Fruit fly (Drosophila melanogaster) whole organism, pupa: Measurements from ENCODE around the gene Nadsyn.

Experiments
- CG12605 ChIP-seq: fragments of 200-800 bp; sonication (Bioruptor generic); IDR thresholded peaks from 2 replicates; pipeline ENCODE4 v1.3.6; 2022; ENCODE audit warnings: missing biosample characterization, missing genetic modification characterization
- CG14655 ChIP-seq: fragments of 200-800 bp; sonication (Bioruptor generic); optimal IDR thresholded peaks from 3 replicates; lab custom pipeline; 2017; ENCODE audit warnings: mild to moderate bottlenecking, missing biosample characterization, missing genetic modification reagents, missing genetic modification characterization
- CG34367 ChIP-seq: fragments of 200-800 bp; sonication (Bioruptor generic); optimal IDR thresholded peaks from 2 replicates; lab custom pipeline; 2018; ENCODE audit warnings: missing biosample characterization, mild to moderate bottlenecking, missing genetic modification characterization
- Pif1B ChIP-seq: fragments of 200-800 bp; sonication (Bioruptor generic); optimal IDR thresholded peaks from 3 replicates; lab custom pipeline; 2016; ENCODE audit warnings: missing biosample characterization, missing genetic modification characterization

DNA sequence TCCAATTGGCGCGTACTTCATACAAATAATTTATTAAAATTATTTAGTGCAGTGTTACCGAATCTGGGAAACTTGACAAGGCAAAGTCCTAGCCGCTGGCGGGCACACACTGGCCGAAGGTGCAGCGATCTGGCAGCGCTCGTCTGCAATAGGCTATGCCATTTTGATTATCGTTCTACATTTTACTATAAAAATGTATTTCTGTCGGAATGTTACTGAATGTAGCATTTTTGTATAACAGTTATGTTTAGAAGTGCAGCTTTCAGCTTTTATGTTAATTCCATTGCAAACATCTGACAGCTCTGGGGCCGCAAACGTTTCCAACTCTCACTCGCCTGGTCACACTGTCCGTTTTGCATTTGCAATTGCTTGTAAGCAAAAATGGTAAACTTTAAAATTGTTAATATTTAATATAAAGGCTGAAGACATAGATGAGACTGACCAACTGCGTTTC is 26.5 kb upstream of the Nadsyn start, which contains the start of gene Grip91:
- TF ChIP-seq Pif1B (GFP tag; lab: Kevin White, UChicago) (no peak), CG14655 (GFP tag; lab: Kevin White, UChicago) (no peak), CG34367 (no peak), CG12605 (GFP tag; lab: Robert Waterston, UW) (no peak)
